Fruit fly (Drosophila melanogaster): Measurements from ENCODE around the gene Est-Q.

Gene Est-Q

DNA sequence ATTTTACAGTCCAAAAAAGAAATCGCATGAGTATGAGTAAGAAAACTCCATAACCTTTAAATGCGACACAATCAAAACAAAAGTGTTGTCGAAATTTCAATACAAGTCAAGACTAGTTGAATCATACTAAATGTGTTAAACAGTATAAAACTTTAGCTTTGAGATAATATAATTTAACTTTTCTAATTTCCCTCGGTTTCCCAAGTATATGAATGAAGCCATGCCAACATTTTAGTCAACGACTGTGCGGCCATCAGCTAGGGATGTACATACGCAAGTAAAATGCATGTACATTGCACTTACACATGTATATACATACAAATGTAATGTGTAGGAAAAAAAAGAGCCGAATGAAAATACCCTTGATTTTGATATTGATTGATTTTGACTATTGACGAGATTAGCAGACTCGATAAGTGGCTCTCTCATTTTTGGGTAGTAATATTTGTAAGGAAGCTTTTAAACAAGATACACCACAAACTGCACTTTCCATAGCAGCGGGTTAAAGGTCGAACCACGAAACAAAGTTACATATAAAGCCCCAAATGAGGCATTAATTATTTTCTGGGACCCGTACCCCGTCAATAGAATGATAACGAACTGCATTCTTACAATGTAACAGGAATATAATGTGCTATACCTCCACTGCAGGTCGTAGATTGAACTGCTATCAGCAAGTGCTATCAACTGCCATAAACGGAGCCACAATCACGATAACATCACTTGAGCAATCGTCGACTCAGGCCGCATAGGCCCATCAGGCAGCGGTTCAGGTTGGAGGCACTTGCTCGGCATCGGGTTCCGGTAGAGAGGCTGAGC lies 23.1 kb downstream of the Est-Q start (continued):
- no peak for TF ChIP-seq CG6854 (GFP tag; optimal IDR thresholded peaks at IDR 0.05)
- TF ChIP-seq Sox15 (GFP tag; optimal IDR thresholded peaks at IDR 0.05) = peak; percentile 12
- no peak for TF ChIP-seq dac (GFP tag; optimal IDR thresholded peaks at IDR 0.05)
- TF ChIP-seq CG34406 (GFP tag; optimal IDR thresholded peaks at IDR 0.05) = no peak
- no peak for TF ChIP-seq CG9139 (GFP tag; optimal IDR thresholded peaks at IDR 0.05)
- TF ChIP-seq CG3919 (GFP tag; optimal IDR thresholded peaks at IDR 0.05) = no peak

- TF ChIP-seq CG6276 (GFP tag; optimal IDR thresholded peaks at IDR 0.05) (no peak), CG8632 (GFP tag; optimal IDR thresholded peaks at IDR 0.05) (no peak), CG6792 (GFP tag; optimal IDR thresholded peaks at IDR 0.05) (no peak), vri (GFP tag; optimal IDR thresholded peaks at IDR 0.05) (no peak), CG10631 (GFP tag; optimal IDR thresholded peaks at IDR 0.05) (no peak), CG10669 (GFP tag; optimal IDR thresholded peaks at IDR 0.05) (no peak), Gug (GFP tag; IDR thresholded peaks at IDR 0.05) (no peak), ss (GFP tag; optimal IDR thresholded peaks at IDR 0.05) (no peak), acj6 (GFP tag; optimal IDR thresholded peaks at IDR 0.05) (no peak), pdm3 (GFP tag; optimal IDR thresholded peaks at IDR 0.05) (no peak), CG15336 (GFP tag; IDR thresholded peaks at IDR 0.05) (no peak), CG11294 (GFP tag; IDR thresholded peaks at IDR 0.05) (no peak), CG32006 (GFP tag; optimal IDR thresholded peaks at IDR 0.05) (no peak), Sox14 (GFP tag; optimal IDR thresholded peaks at IDR 0.05) (no peak), CG6808 (GFP tag; optimal IDR thresholded peaks at IDR 0.05) (no peak), Sox15 (GFP tag; optimal IDR thresholded peaks at IDR 0.05) (no peak), achi (GFP tag; optimal IDR thresholded peaks at IDR 0.05) (no peak), dac (GFP tag; optimal IDR thresholded peaks at IDR 0.05) (no peak)
Observed at dm6 chr3L:21529108-21529507, 27.9 kb downstream of the Est-Q start, which contains the start of gene Arv1. Gene Arv1 (minus strand): TSS chr3L:21529333.

dm6 chr3L:21533270-21533948 lies 32.2 kb downstream of the Est-Q start, which contains the start of gene Mkrn1:
Gene Mkrn1 (minus strand): TSS chr3L:21533713.
- TF ChIP-seq CG32006 (GFP tag; optimal IDR thresholded peaks at IDR 0.05) (no peak), dsx (GFP tag; optimal IDR thresholded peaks at IDR 0.05; ENCODE audit: poor library complexity, severe bottlenecking) (peak; percentile 81), CG6854 (GFP tag; optimal IDR thresholded peaks at IDR 0.05) (peak; percentile 23)

dm6 chr3L:21534360-21534759 lies 33.1 kb downstream of the Est-Q start, which contains the start of gene ppk5:
Gene ppk5 (plus strand): TSS chr3L:21534660.
- no peak for TF ChIP-seq CG7368 (GFP tag; optimal IDR thresholded peaks at IDR 0.05)
- TF ChIP-seq CG16779 (tag; optimal IDR thresholded peaks at IDR 0.05) = no peak
- TF ChIP-seq CG3919 (GFP tag; optimal IDR thresholded peaks at IDR 0.05) = no peak
- TF ChIP-seq CG11902 (GFP tag; optimal IDR thresholded peaks at IDR 0.05) = no peak
- TF ChIP-seq CG15336 (GFP tag; IDR thresholded peaks at IDR 0.05) = no peak
- TF ChIP-seq CG8319 (GFP tag; optimal IDR thresholded peaks at IDR 0.05) = no peak
- no peak for TF ChIP-seq CG11762 (GFP tag; optimal IDR thresholded peaks at IDR 0.05; ENCODE audit: insufficient read depth)
- TF ChIP-seq CG10631 (GFP tag; optimal IDR thresholded peaks at IDR 0.05) = no peak
- TF ChIP-seq Hr4 (GFP tag; optimal IDR thresholded peaks at IDR 0.05) = no peak
- no peak for TF ChIP-seq Sox102F (GFP tag; optimal IDR thresholded peaks at IDR 0.05)

DNA sequence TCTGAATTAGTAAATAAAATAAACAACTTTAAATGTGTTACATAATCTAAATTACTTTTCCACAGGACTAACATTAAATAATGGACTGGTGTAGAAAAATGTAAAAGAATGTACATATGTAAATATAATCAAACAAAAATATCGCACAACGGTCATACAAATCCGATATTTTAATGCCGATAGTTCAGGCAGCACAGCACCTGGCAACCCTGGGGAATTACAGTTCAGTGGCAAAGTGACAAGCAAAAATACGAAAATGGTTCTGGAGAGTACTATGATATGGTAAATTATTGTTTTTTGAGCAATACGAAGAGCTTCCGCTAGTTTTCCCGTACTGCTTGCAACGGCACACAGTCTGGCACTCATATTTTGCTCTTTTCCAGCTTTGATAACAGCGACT lies 35.6 kb downstream of the Est-Q start, which contains the start of gene Rpn10:
Gene Rpn10, plus strand, starts transcription at position 144 of the 400 bp plus-strand sequence.
- TF ChIP-seq topi (GFP tag; optimal IDR thresholded peaks at IDR 0.05) (peak; percentile 9), net (GFP tag; optimal IDR thresholded peaks at IDR 0.05) (no peak), CG31627 (GFP tag; optimal IDR thresholded peaks at IDR 0.05) (peak; percentile 40), CG11762 (GFP tag; optimal IDR thresholded peaks at IDR 0.05; ENCODE audit: insufficient read depth) (no peak), CG3032 (tag; optimal IDR thresholded peaks at IDR 0.05) (peak; percentile 25), lz (GFP tag; optimal IDR thresholded peaks at IDR 0.05) (peak; percentile 31), esn (GFP tag; optimal IDR thresholded peaks at IDR 0.05) (peak; percentile 27), Eip78C (GFP tag) (peak; percentile 73), acj6 (GFP tag; optimal IDR thresholded peaks at IDR 0.05) (no peak)
